Fruit fly (Drosophila melanogaster) whole organism, pupa: ENCODE measurements around the gene Teh4.
A peak's percentile ranks its signal among the peaks of the same experiment; 100 is the strongest.

Source experiments
- CG10348 ChIP-seq: fragments of 200-800 bp; sonication (Bioruptor generic); IDR thresholded peaks from 2 replicates; pipeline ENCODE4 v1.3.6; 2022; ENCODE audit warnings: missing biosample characterization, missing genetic modification characterization
- CG12605 ChIP-seq: fragments of 200-800 bp; sonication (Bioruptor generic); IDR thresholded peaks from 2 replicates; pipeline ENCODE4 v1.3.6; 2022; ENCODE audit warnings: missing biosample characterization, missing genetic modification characterization
- CG13204 ChIP-seq: fragments of 200-800 bp; sonication (Bioruptor generic); optimal IDR thresholded peaks from 2 replicates; lab custom pipeline; 2018; ENCODE audit warnings: missing biosample characterization, mild to moderate bottlenecking, missing genetic modification characterization, moderate library complexity
- CG14655 ChIP-seq: fragments of 200-800 bp; sonication (Bioruptor generic); optimal IDR thresholded peaks from 3 replicates; lab custom pipeline; 2017; ENCODE audit warnings: mild to moderate bottlenecking, missing biosample characterization, missing genetic modification reagents, missing genetic modification characterization
- CG15710 ChIP-seq: fragments of 200-800 bp; sonication (Bioruptor generic); optimal IDR thresholded peaks from 2 replicates; lab custom pipeline; 2018; ENCODE audit warnings: missing biosample characterization, mild to moderate bottlenecking, missing genetic modification characterization, moderate library complexity
- CG17806 ChIP-seq: fragments of 200-800 bp; sonication (Bioruptor generic); optimal IDR thresholded peaks from 2 replicates; lab custom pipeline; 2018; ENCODE audit warnings: missing biosample characterization, mild to moderate bottlenecking, missing genetic modification characterization, moderate library complexity
- CG32121 ChIP-seq: fragments of 200-800 bp; sonication (Bioruptor generic); IDR thresholded peaks from 2 replicates; pipeline ENCODE4 v1.3.6; 2022; ENCODE audit warnings: missing biosample characterization, missing genetic modification characterization
- CG34367 ChIP-seq: fragments of 200-800 bp; sonication (Bioruptor generic); optimal IDR thresholded peaks from 2 replicates; lab custom pipeline; 2018; ENCODE audit warnings: missing biosample characterization, mild to moderate bottlenecking, missing genetic modification characterization
- CG4496 ChIP-seq: fragments of 200-800 bp; sonication (Bioruptor generic); IDR thresholded peaks from 3 replicates; pipeline ENCODE4 v1.3.6; 2022; ENCODE audit warnings: missing biosample characterization, missing genetic modification characterization
- CG8159 ChIP-seq: fragments of 200-800 bp; sonication (Bioruptor generic); optimal IDR thresholded peaks from 3 replicates; lab custom pipeline; 2018; ENCODE audit warnings: missing biosample characterization, mild to moderate bottlenecking, missing genetic modification characterization, moderate library complexity
- CG8301 ChIP-seq: fragments of 200-800 bp; sonication (Bioruptor generic); optimal IDR thresholded peaks from 2 replicates; lab custom pipeline; 2018; ENCODE audit warnings: missing biosample characterization, mild to moderate bottlenecking, missing genetic modification characterization
- CG9948 ChIP-seq: fragments of 200-800 bp; sonication (Bioruptor generic); optimal IDR thresholded peaks from 2 replicates; lab custom pipeline; 2018; ENCODE audit warnings: missing biosample characterization, mild to moderate bottlenecking, missing genetic modification characterization, moderate library complexity
- D1 ChIP-seq: fragments of 200-800 bp; sonication (Bioruptor generic); optimal IDR thresholded peaks from 2 replicates; lab custom pipeline; 2018; ENCODE audit warnings: missing biosample characterization, mild to moderate bottlenecking, missing genetic modification characterization, moderate library complexity
- EcR ChIP-seq: fragments of 200-800 bp; sonication (Bioruptor generic); optimal IDR thresholded peaks from 3 replicates; lab custom pipeline; 2019; ENCODE audit warnings: missing biosample characterization, missing genetic modification characterization, mild to moderate bottlenecking, moderate library complexity, missing genetic modification reagents
- Ets98B ChIP-seq: fragments of 200-800 bp; sonication (Bioruptor generic); IDR thresholded peaks from 2 replicates; pipeline ENCODE4 v1.3.6; 2022; ENCODE audit warnings: missing biosample characterization, missing genetic modification characterization
- Pif1A ChIP-seq: fragments of 200-800 bp; sonication (Bioruptor generic); optimal IDR thresholded peaks from 3 replicates; lab custom pipeline; 2016; ENCODE audit warnings: missing biosample characterization, missing genetic modification characterization
- Pif1B ChIP-seq: fragments of 200-800 bp; sonication (Bioruptor generic); optimal IDR thresholded peaks from 3 replicates; lab custom pipeline; 2016; ENCODE audit warnings: missing biosample characterization, missing genetic modification characterization
- Snoo ChIP-seq: fragments of 200-800 bp; sonication (Bioruptor generic); optimal IDR thresholded peaks from 3 replicates; lab custom pipeline; 2017; ENCODE audit warnings: missing biosample characterization, mild to moderate bottlenecking, missing genetic modification characterization, inconsistent platforms
- fd96Ca ChIP-seq: fragments of 200-800 bp; sonication (Bioruptor generic); IDR thresholded peaks from 3 replicates; pipeline ENCODE4 v1.3.6; 2022; ENCODE audit warnings: missing biosample characterization, missing genetic modification characterization
- gl ChIP-seq: fragments of 200-800 bp; sonication (Bioruptor generic); optimal IDR thresholded peaks from 2 replicates; lab custom pipeline; 2018; ENCODE audit warnings: missing biosample characterization, mild to moderate bottlenecking, missing genetic modification characterization
- rn ChIP-seq: fragments of 200-800 bp; sonication (Bioruptor generic); IDR thresholded peaks from 2 replicates; pipeline ENCODE4 v1.3.6; 2022; ENCODE audit warnings: missing biosample characterization, missing genetic modification characterization

The Teh4 gene

dm6 chr3L:4209078-4209477 lies 31.0 kb upstream of the Teh4 start, which contains the start of gene Cpr64Aa:
Gene Cpr64Aa, minus strand, starts transcription at chr3L:4209178.
- TF ChIP-seq EcR (GFP tag; lab: Kevin White, UChicago) (no peak), D1 (no peak), CG10348 (GFP tag; lab: Robert Waterston, UW) (no peak), CG34367 (tag; lab: Kevin White, UChicago) (no peak), Pif1A (GFP tag; lab: Kevin White, UChicago) (no peak), CG13204 (GFP tag; lab: Kevin White, UChicago) (no peak)

dm6 chr3L:4204867-4205266 lies 26.8 kb upstream of the Teh4 start:
- TF ChIP-seq gl (tag; lab: Kevin White, UChicago) (no peak), CG8159 (tag; lab: Kevin White, UChicago) (no peak), fd96Ca (GFP tag; lab: Robert Waterston, UW) (no peak), CG4496 (GFP tag; lab: Robert Waterston, UW) (no peak), Ets98B (GFP tag; lab: Robert Waterston, UW) (no peak)
- TF ChIP-seq, all 21 proteins: peak for 0

DNA sequence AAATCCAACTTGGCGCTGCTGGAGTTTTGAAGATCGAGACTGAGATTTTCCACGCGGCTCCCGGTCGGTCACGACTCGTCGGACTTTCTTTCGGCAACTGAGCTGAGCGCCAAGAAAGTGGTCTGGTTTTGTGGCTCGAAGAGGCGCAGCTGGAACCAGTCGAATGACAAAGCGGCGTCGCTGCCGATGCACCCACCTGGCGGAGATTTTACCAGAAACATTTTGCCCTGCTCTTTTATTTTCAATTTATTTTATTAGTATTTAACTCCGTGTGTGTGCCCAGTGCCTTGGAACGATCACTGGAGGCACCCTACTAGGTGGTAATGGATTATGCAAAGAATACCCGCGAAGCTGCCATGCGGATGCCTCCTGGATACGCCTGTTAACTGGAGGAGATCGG lies 26.2 kb upstream of the Teh4 start, which contains the start of gene CG15005:
Gene CG15005, minus strand, starts transcription at position 101 of the 400 bp plus-strand sequence.
- TF ChIP-seq CG9948, result no peak
- no peak for TF ChIP-seq CG34367 (tag; lab: Kevin White, UChicago)
- no peak for TF ChIP-seq EcR (GFP tag; lab: Kevin White, UChicago)
- TF ChIP-seq CG8301 (tag; lab: Kevin White, UChicago), result no peak
- TF ChIP-seq CG15710 (tag; lab: Kevin White, UChicago), result no peak
- TF ChIP-seq CG4496 (GFP tag; lab: Robert Waterston, UW), result no peak
- no peak for TF ChIP-seq CG17806 (tag; lab: Kevin White, UChicago)
- no peak for TF ChIP-seq fd96Ca (GFP tag; lab: Robert Waterston, UW)
- TF ChIP-seq CG10348 (GFP tag; lab: Robert Waterston, UW), result no peak
- TF ChIP-seq Snoo (tag; lab: Kevin White, UChicago), result no peak
- TF ChIP-seq CG8159 (tag; lab: Kevin White, UChicago), result no peak
- TF ChIP-seq D1, result no peak
- TF ChIP-seq CG12605 (GFP tag; lab: Robert Waterston, UW), result no peak
- TF ChIP-seq rn (GFP tag; lab: Robert Waterston, UW), result no peak
- TF ChIP-seq Ets98B (GFP tag; lab: Robert Waterston, UW), result no peak
- TF ChIP-seq Pif1B (GFP tag; lab: Kevin White, UChicago), result no peak
- TF ChIP-seq CG13204 (GFP tag; lab: Kevin White, UChicago), result no peak

DNA sequence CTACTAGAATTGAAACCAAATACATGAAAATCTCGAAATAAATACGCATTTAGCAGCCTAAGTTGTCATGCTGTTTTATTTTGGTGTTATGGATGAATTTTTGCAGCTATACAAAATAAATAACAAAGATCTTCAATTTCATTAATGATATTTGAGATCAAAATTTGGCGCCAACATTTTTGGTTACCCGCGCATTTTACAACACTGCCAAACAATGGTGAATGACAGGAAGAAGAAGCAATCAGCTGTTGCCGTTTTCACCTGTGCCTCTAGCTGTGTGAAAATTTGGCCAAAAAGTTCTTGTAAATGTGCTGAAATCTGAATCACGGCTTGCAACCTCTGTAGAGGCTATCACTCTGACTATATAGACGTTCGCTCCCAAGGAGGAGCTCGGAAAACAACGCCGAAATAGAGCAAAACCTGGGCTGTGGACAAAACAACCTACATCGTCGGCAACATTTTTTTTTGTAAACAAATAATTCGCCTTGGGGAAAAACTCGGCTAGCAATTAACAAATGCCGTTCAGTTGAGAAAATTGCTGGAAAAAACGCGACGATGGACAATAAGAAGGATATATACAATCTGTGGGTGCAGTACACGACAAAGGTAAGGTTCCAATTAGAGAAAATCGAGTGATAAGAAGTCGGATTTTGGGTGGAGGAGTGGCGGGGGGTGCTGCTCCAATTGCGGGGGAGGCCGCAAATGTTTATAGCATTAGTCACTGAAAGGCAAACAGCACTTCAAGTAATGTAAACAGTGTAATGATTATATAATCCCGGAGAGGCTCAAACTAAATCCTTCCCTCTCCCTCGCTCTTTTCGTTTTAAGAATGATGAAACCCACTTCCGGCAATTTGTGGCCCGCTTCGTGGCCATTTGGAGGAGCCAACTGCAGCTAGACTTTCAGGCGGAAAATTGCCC lies 15.9 kb upstream of the Teh4 start, which contains the start of gene CG43367:
Gene CG43367, plus strand, starts transcription at position 264 of the 920 bp plus-strand sequence.
- TF ChIP-seq CG4496 (GFP tag; lab: Robert Waterston, UW), result no peak; the same call in 2 of the 3 replicates
- no peak for TF ChIP-seq CG13204 (GFP tag; lab: Kevin White, UChicago)
- 0 out of 2 replicates have a peak, but pooled peaks have one; percentile 14 for TF ChIP-seq CG32121 (GFP tag; lab: Robert Waterston, UW)
- no peak for TF ChIP-seq CG10348 (GFP tag; lab: Robert Waterston, UW)

DNA sequence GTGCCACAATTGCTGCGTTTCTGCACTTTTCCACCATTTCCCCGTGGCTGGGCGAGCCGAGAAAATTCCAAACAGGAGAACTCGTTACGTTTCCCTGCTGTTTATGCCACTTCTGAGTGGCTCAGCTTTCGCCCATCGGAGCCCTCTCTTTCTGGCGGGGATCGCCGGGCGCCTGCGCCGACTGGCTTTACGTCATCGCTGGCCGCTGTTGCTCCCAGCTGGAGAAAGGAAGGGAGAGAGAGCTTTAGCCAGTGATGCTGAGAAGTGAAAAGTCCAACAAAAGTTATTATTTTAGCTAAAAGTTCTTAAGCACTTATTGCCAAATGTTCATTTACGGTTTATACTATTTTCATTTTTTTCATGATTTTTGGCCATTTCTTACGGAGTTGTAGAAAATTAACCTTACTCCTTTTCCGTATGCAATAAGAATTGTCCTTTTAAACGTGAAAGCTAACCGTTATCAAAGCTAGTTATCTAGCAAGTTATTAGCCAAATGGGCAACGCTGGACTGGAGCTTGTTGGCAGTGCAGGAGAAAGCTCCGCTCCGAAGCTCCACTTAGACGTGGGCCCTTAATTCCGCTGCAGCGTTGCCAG lies 10.0 kb upstream of the Teh4 start, which contains the start of the genes Teh2 and tipE:
Gene Teh2, minus strand, starts transcription at position 94 of the 594 bp plus-strand sequence.
Gene tipE, plus strand, starts transcription at position 570 of the 594 bp plus-strand sequence.
- TF ChIP-seq gl (tag; lab: Kevin White, UChicago) (no peak), CG17806 (tag; lab: Kevin White, UChicago) (no peak), Snoo (tag; lab: Kevin White, UChicago) (no peak), fd96Ca (GFP tag; lab: Robert Waterston, UW) (no peak), CG8159 (tag; lab: Kevin White, UChicago) (no peak), CG15710 (tag; lab: Kevin White, UChicago) (no peak), CG14655 (no peak), CG8301 (tag; lab: Kevin White, UChicago) (no peak), CG12605 (GFP tag; lab: Robert Waterston, UW) (no peak), CG10348 (GFP tag; lab: Robert Waterston, UW) (no peak), Pif1B (GFP tag; lab: Kevin White, UChicago) (no peak), CG32121 (GFP tag; lab: Robert Waterston, UW) (no peak), CG13204 (GFP tag; lab: Kevin White, UChicago) (no peak), Pif1A (GFP tag; lab: Kevin White, UChicago) (no peak), EcR (GFP tag; lab: Kevin White, UChicago) (no peak)

dm6 chr3L:4186659-4187058 lies 8.6 kb upstream of the Teh4 start, which contains the start of gene VhaM9.7-c:
Gene VhaM9.7-c, minus strand, starts transcription at chr3L:4186865.
- peak; percentile 4 for TF ChIP-seq CG15710 (tag; lab: Kevin White, UChicago)
- no peak for TF ChIP-seq CG14655
- TF ChIP-seq CG17806 (tag; lab: Kevin White, UChicago), result no peak
- TF ChIP-seq CG9948, result no peak
- TF ChIP-seq Pif1B (GFP tag; lab: Kevin White, UChicago), result no peak
- TF ChIP-seq CG8159 (tag; lab: Kevin White, UChicago), result peak; percentile 18
- peak; percentile 6 for TF ChIP-seq D1
- no peak for TF ChIP-seq CG34367 (tag; lab: Kevin White, UChicago)
- no peak for TF ChIP-seq fd96Ca (GFP tag; lab: Robert Waterston, UW)
- 0 out of 2 replicates have a peak, but pooled peaks have one; percentile 11 for TF ChIP-seq rn (GFP tag; lab: Robert Waterston, UW)
- TF ChIP-seq CG32121 (GFP tag; lab: Robert Waterston, UW), result no peak
